Worm (Caenorhabditis elegans): ENCODE measurements around the gene F55C5.17.

DNA sequence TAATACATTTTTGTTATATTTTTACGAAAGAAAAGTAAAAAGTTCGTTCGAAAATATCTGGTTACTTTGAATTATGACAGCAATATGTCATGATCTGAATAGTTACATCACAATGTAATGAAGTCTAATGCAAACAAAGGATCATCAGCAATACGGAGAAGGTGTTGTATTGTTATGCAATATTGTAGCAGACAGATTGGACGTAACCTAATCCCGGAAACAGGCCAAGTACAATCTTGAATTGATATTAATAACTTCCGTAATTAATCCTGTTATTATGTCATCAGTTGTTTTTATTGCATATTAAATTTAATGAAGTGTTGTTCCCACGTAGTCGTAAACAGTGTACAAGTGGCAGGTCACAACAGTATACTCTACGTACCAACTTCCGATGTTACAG lies 20.8 kb upstream of the F55C5.17 start:
- TF ChIP-seq lag-1 (GFP tag; IDR thresholded peaks at IDR 0.05) (no peak), unc-62 (GFP tag; optimal IDR thresholded peaks at IDR 0.05) (no peak), mes-4 (tag; optimal IDR thresholded peaks at IDR 0.05) (no peak), Y95B8A.8 (GFP tag; IDR thresholded peaks at IDR 0.05) (no peak)

All from whole organism, young adult.